Fruit fly (Drosophila melanogaster) whole organism, adult: ENCODE results near the gene Tsp97E.

ENCODE experiments used
- CG11617 ChIP-seq: fragments of 200-800 bp; sonication (Bioruptor generic); optimal IDR thresholded peaks from 2 replicates; lab custom pipeline; 2017; ENCODE audit warnings: mild to moderate bottlenecking, missing biosample characterization, missing genetic modification reagents, missing genetic modification characterization
- CG12768 ChIP-seq: fragments of 200-800 bp; sonication (Bioruptor generic); optimal IDR thresholded peaks from 2 replicates; lab custom pipeline; 2017; ENCODE audit warnings: missing biosample characterization, missing genetic modification characterization, mild to moderate bottlenecking, moderate library complexity, missing genetic modification reagents
- CG14711 ChIP-seq: fragments of 200-800 bp; sonication (Bioruptor generic); optimal IDR thresholded peaks from 2 replicates; lab custom pipeline; 2018; ENCODE audit warnings: missing biosample characterization, mild to moderate bottlenecking, missing genetic modification characterization, moderate library complexity
- CG1620 ChIP-seq: fragments of 200-800 bp; sonication (Bioruptor generic); optimal IDR thresholded peaks from 2 replicates; lab custom pipeline; 2016; ENCODE audit warnings: missing biosample characterization, missing genetic modification characterization
- CG33017 ChIP-seq: fragments of 200-800 bp; sonication (Bioruptor generic); optimal IDR thresholded peaks from 2 replicates; lab custom pipeline; 2018; ENCODE audit warnings: missing biosample characterization, mild to moderate bottlenecking, missing genetic modification characterization, moderate library complexity
- CG5204 ChIP-seq: fragments of 200-800 bp; sonication (Bioruptor generic); optimal IDR thresholded peaks from 2 replicates; lab custom pipeline; 2016; ENCODE audit warnings: missing biosample characterization, missing genetic modification characterization
- CG7045 ChIP-seq: fragments of 200-800 bp; sonication (Bioruptor generic); optimal IDR thresholded peaks from 2 replicates; lab custom pipeline; 2017; ENCODE audit warnings: missing biosample characterization, mild to moderate bottlenecking, missing genetic modification characterization
- CG7101 ChIP-seq: fragments of 200-800 bp; sonication (Bioruptor generic); optimal IDR thresholded peaks from 2 replicates; lab custom pipeline; 2018; ENCODE audit warnings: missing biosample characterization, mild to moderate bottlenecking, missing genetic modification characterization, moderate library complexity
- Clk ChIP-seq: fragments of 200-800 bp; sonication (Bioruptor generic); optimal IDR thresholded peaks from 2 replicates; lab custom pipeline; 2017; ENCODE audit warnings: missing biosample characterization, missing genetic modification characterization
- Crg-1 ChIP-seq: fragments of 200-800 bp; sonication (Bioruptor generic); optimal IDR thresholded peaks from 2 replicates; lab custom pipeline; 2016; ENCODE audit warnings: missing biosample characterization, missing genetic modification characterization
- Hr96 ChIP-seq: fragments of 200-800 bp; sonication (Bioruptor generic); optimal IDR thresholded peaks from 2 replicates; lab custom pipeline; 2016; ENCODE audit warnings: missing biosample characterization, missing genetic modification characterization
- Mnt ChIP-seq: fragments of 200-800 bp; sonication (Bioruptor generic); optimal IDR thresholded peaks from 2 replicates; lab custom pipeline; 2016; ENCODE audit warnings: missing biosample characterization, mild to moderate bottlenecking, missing genetic modification characterization
- bab1 ChIP-seq: fragments of 200-800 bp; sonication (Bioruptor generic); optimal IDR thresholded peaks from 3 replicates; lab custom pipeline; 2019; ENCODE audit warnings: missing biosample characterization, mild to moderate bottlenecking, missing genetic modification characterization, moderate library complexity
- cic ChIP-seq: fragments of 200-800 bp; sonication (Bioruptor generic); optimal IDR thresholded peaks from 2 replicates; lab custom pipeline; 2017; ENCODE audit warnings: missing biosample characterization, mild to moderate bottlenecking, missing genetic modification characterization, moderate library complexity
- cnc ChIP-seq, 2 experiments: fragments of >200 bp; optimal IDR thresholded peaks; 2 replicates each; lab custom pipeline; 2017
- kay ChIP-seq: fragments of 200-800 bp; sonication (Bioruptor generic); peaks from one replicate; lab custom pipeline; 2016; ENCODE audit warnings: missing biosample characterization, missing genetic modification characterization, borderline replicate concordance
- ovo ChIP-seq: fragments of 200-800 bp; sonication (Bioruptor generic); optimal IDR thresholded peaks from 2 replicates; lab custom pipeline; 2016; ENCODE audit warnings: missing biosample characterization, missing genetic modification characterization
- pad ChIP-seq: fragments of 200-800 bp; sonication (Bioruptor generic); optimal IDR thresholded peaks from 3 replicates; lab custom pipeline; 2017; ENCODE audit warnings: missing biosample characterization, missing genetic modification characterization, mild to moderate bottlenecking, moderate library complexity, missing genetic modification reagents
- tj ChIP-seq: fragments of 200-800 bp; sonication (Bioruptor generic); optimal IDR thresholded peaks from 3 replicates; lab custom pipeline; 2017; ENCODE audit warnings: missing biosample characterization, mild to moderate bottlenecking, missing genetic modification characterization, moderate library complexity
- toe ChIP-seq: fragments of 200-800 bp; sonication (Bioruptor generic); optimal IDR thresholded peaks from 2 replicates; lab custom pipeline; 2016; ENCODE audit warnings: missing biosample characterization, missing genetic modification characterization

Gene Tsp97E

DNA sequence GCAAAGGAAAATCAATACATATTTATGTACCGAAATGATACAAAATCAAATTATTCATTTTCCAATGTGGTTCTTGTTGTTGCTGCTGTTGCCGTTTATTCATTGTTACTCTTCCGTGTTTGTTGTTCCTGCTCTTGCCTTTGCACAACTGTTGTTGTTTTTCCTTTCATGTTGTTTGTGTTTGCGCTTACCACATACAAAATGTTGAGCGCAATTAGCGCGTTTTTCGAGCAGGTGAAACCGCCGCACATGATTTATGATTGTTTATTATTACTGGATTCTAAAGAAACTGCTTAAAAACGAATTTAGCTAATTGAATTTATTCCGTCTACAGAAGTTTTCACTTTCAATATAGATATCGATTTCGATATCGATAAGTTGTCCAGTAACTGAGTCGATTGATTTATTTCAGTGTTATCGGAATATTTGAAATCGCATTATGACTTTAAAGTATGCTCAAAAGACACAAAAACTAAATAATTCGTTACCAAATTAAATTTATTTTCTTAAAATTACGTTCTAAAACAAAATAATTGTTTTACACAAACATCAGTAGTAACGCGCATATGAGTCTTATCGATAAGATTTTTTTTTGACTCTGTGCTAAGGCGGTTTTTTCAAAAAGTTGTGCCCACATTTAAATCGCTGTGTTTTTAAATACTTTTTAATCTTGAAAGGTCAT, at the start of gene Tsp97E:
Gene Tsp97E, minus strand, starts transcription at position 366 of the 682 bp plus-strand sequence.
- no peak for TF ChIP-seq CG11617 (GFP tag; lab: Kevin White, UChicago)
- no peak for TF ChIP-seq Hr96 (GFP tag; lab: Kevin White, UChicago)
- no peak for TF ChIP-seq ovo (GFP tag; lab: Kevin White, UChicago)
- TF ChIP-seq CG33017 = peak; percentile 10
- no peak for TF ChIP-seq CG5204 (GFP tag; lab: Kevin White, UChicago)
- no peak for TF ChIP-seq CG7045 (GFP tag; lab: Kevin White, UChicago)
- TF ChIP-seq CG14711 (tag; lab: Kevin White, UChicago) = peak; percentile 15
- TF ChIP-seq bab1 (GFP tag; lab: Kevin White, UChicago) = peak; percentile 54
- TF ChIP-seq CG7101 (tag; lab: Kevin White, UChicago) = no peak
- no peak for TF ChIP-seq Clk (GFP tag; lab: Kevin White, UChicago)
- TF ChIP-seq tj = no peak

DNA sequence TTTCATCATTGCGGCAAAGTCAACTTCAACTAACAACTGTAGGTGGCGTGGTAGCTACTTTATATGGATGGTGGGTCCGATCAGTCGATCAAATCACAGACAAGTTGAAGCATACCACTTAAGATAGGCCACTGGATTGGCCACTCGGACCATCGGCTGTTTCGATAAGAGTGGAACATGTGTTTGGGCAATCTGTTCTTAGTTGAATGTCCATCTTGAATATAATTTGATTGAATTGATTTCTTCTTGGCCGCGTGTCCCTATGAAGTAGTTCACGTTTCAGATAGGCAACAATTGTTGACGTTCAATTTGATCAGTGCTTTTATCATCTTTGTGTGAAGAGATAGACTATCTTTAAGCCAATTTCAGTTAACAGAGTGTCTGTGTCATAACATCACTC, 42.4 kb upstream of the Tsp97E start, which contains the start of gene CG6295:
Gene CG6295, minus strand, starts transcription at position 34 of the 400 bp plus-strand sequence.
- TF ChIP-seq CG7101 (tag; lab: Kevin White, UChicago) (no peak), CG5204 (GFP tag; lab: Kevin White, UChicago) (no peak), ovo (GFP tag; lab: Kevin White, UChicago) (no peak), Mnt (GFP tag; lab: Kevin White, UChicago) (no peak), CG7045 (GFP tag; lab: Kevin White, UChicago) (no peak), toe (no peak), tj (no peak), Clk (GFP tag; lab: Kevin White, UChicago) (no peak), CG11617 (GFP tag; lab: Kevin White, UChicago) (no peak), bab1 (GFP tag; lab: Kevin White, UChicago) (no peak), kay (no peak), Hr96 (GFP tag; lab: Kevin White, UChicago) (no peak), CG1620 (GFP tag; lab: Kevin White, UChicago) (no peak)

dm6 chr3R:27005338-27005737, 40.7 kb upstream of the Tsp97E start, which contains the start of gene CG6296:
Gene CG6296 (minus strand): TSS chr3R:27005469.
- no peak for TF ChIP-seq kay
- TF ChIP-seq CG11617 (GFP tag; lab: Kevin White, UChicago) = no peak
- TF ChIP-seq cic (GFP tag; lab: Kevin White, UChicago) = no peak
- TF ChIP-seq Crg-1 (GFP tag; lab: Kevin White, UChicago) = no peak
- no peak for TF ChIP-seq ovo (GFP tag; lab: Kevin White, UChicago)

dm6 chr3R:27002787-27003186, 38.2 kb upstream of the Tsp97E start:
- no peak for TF ChIP-seq Mnt (GFP tag; lab: Kevin White, UChicago)
- TF ChIP-seq toe = no peak
- no peak for TF ChIP-seq kay

- TF ChIP-seq cic (GFP tag; lab: Kevin White, UChicago) = no peak
Observed at dm6 chr3R:26999452-26999851, 34.8 kb upstream of the Tsp97E start, which contains the start of gene CG31077. Gene CG31077 (plus strand): TSS chr3R:26999752.

DNA sequence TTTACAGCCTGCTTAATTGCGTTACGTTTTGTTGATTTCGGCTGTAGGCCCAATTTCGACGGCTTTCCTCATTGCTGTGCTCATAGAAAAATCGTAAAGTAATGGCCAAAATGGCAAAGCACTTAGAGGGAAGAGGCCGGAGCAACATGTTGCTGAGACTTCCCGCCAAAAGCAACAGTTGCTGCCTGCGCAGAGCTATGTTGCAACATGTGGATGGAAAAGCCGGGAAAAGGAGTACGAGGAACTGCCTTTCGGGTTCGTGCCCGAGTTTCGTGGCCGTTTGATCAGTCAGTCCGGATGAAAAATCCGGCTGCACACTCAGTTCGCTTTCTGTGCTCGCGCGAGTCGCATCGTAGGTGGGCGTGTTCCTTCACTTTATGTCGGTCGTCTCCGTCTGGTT, 32.0 kb upstream of the Tsp97E start, which contains the start of gene RYa-R:
Gene RYa-R, plus strand, starts transcription at position 339 of the 400 bp plus-strand sequence.
- TF ChIP-seq CG7045 (GFP tag; lab: Kevin White, UChicago) (no peak), toe (no peak), tj (no peak), pad (no peak), kay (no peak), cic (GFP tag; lab: Kevin White, UChicago) (no peak), bab1 (GFP tag; lab: Kevin White, UChicago) (no peak), CG12768 (GFP tag; lab: Kevin White, UChicago) (no peak), CG1620 (GFP tag; lab: Kevin White, UChicago) (no peak), Crg-1 (GFP tag; lab: Kevin White, UChicago) (no peak), Mnt (GFP tag; lab: Kevin White, UChicago) (no peak), CG33017 (no peak), Hr96 (GFP tag; lab: Kevin White, UChicago) (no peak)

- TF ChIP-seq CG7101 (tag; lab: Kevin White, UChicago) (no peak), CG7045 (GFP tag; lab: Kevin White, UChicago) (no peak), cnc (optimal IDR thresholded peaks at IDR 0.05; lab: Kevin White, UChicago) (no peak), CG14711 (tag; lab: Kevin White, UChicago) (no peak), Hr96 (GFP tag; lab: Kevin White, UChicago) (no peak), cic (GFP tag; lab: Kevin White, UChicago) (no peak), Mnt (GFP tag; lab: Kevin White, UChicago) (no peak), CG11617 (GFP tag; lab: Kevin White, UChicago) (no peak), CG5204 (GFP tag; lab: Kevin White, UChicago) (no peak), pad (no peak), toe (no peak), kay (no peak), bab1 (GFP tag; lab: Kevin White, UChicago) (no peak), Crg-1 (GFP tag; lab: Kevin White, UChicago) (no peak), Clk (GFP tag; lab: Kevin White, UChicago) (no peak), CG33017 (no peak), tj (no peak)
Observed at dm6 chr3R:26994532-26994931, 29.9 kb upstream of the Tsp97E start, which contains the start of gene TwdlC. Gene TwdlC (plus strand): TSS chr3R:26994832.
